Worm (Caenorhabditis elegans) whole organism, L4 larva: ENCODE results near the gene tost-1.

Experiments used
- F10B5.3 ChIP-seq: sonication (generic microtip); optimal IDR thresholded peaks from 2 replicates; lab custom pipeline; 2016; ENCODE audit warnings: mild to moderate bottlenecking, missing genetic modification characterization, missing compliant biosample characterization
- T26A8.4 ChIP-seq: fragments of 200-800 bp; sonication (Bioruptor generic); IDR thresholded peaks from 2 replicates; pipeline ENCODE4 v1.3.6; 2022; ENCODE audit warnings: missing genetic modification characterization, missing compliant biosample characterization
- Y5F2A.4 ChIP-seq: fragments of 200-800 bp; sonication (Bioruptor generic); optimal IDR thresholded peaks from 2 replicates; lab custom pipeline; 2018; ENCODE audit warnings: mild to moderate bottlenecking, missing genetic modification characterization, missing compliant biosample characterization
- ceh-44 ChIP-seq: fragments of 200-800 bp; sonication (Bioruptor generic); IDR thresholded peaks from 2 replicates; pipeline ENCODE4 v1.3.6; 2022; ENCODE audit warnings: missing genetic modification reagents, missing genetic modification characterization, missing compliant biosample characterization
- daf-8 ChIP-seq: fragments of 200-800 bp; sonication (Bioruptor generic); IDR thresholded peaks from 2 replicates; pipeline ENCODE4 v1.3.6; 2022; ENCODE audit warnings: missing genetic modification characterization, missing compliant biosample characterization
- egl-27 ChIP-seq: sonication (generic microtip); optimal IDR thresholded peaks from 3 replicates; lab custom pipeline; 2017; ENCODE audit warnings: missing biosample characterization, missing genetic modification reagents, missing genetic modification characterization
- egl-43 ChIP-seq: fragments of 200-800 bp; sonication (Bioruptor generic); IDR thresholded peaks from 2 replicates; pipeline ENCODE4 v1.3.6; 2022; ENCODE audit warnings: missing genetic modification reagents, missing genetic modification characterization, missing compliant biosample characterization
- mes-2 ChIP-seq: sonication (generic microtip); optimal IDR thresholded peaks from 2 replicates; lab custom pipeline; 2016; ENCODE audit warnings: missing genotype, mild to moderate bottlenecking, missing genetic modification characterization, missing compliant biosample characterization; ENCODE audit not compliant: poor library complexity, severe bottlenecking
- nhr-11 ChIP-seq: fragments of 150-350 bp; optimal IDR thresholded peaks from 2 replicates; lab custom pipeline; 2014; ENCODE audit warnings: missing biosample characterization, missing genetic modification characterization
- nhr-42 ChIP-seq: fragments of 200-800 bp; sonication (Bioruptor generic); IDR thresholded peaks from 2 replicates; pipeline ENCODE4 v1.3.6; 2022; ENCODE audit warnings: missing genetic modification characterization, missing compliant biosample characterization
- spr-3 ChIP-seq: fragments of 200-800 bp; sonication (Bioruptor generic); optimal IDR thresholded peaks from 2 replicates; lab custom pipeline; 2018; ENCODE audit warnings: mild to moderate bottlenecking, missing genetic modification characterization, missing compliant biosample characterization
- unc-62 ChIP-seq, 3 experiments: fragments of 150-350 bp in 1 of 3; sonication (generic microtip); optimal IDR thresholded peaks in 2 of 3; peaks in 1 of 3; 1 replicate in 1 of 3; 2 replicates in 2 of 3; lab custom pipeline; 2014 to 2017; ENCODE audit warnings: missing biosample characterization in 3 of 3, missing genetic modification characterization in 3 of 3, missing genetic modification reagents in 3 of 3, missing genotype in 1 of 3
- zag-1 ChIP-seq: fragments of 150-350 bp; optimal IDR thresholded peaks from 2 replicates; lab custom pipeline; 2014; ENCODE audit warnings: missing biosample characterization, missing genetic modification characterization

ce11 chrIII:4899728-4900127, 21.6 kb upstream of the tost-1 start:
- peak; percentile 99 for TF ChIP-seq nhr-11 (tag; lab: Kevin White, UChicago)
- TF ChIP-seq spr-3 (GFP tag; lab: Kevin White, UChicago) = peak; percentile 93
- peak; percentile 58; the same call in 1 of the 2 replicates for TF ChIP-seq ceh-44
- peak; percentile 98 for TF ChIP-seq egl-43
- TF ChIP-seq mes-2 = peak; percentile 94
- peak; percentile 94; the same call in 1 of the 2 replicates for TF ChIP-seq daf-8 (GFP tag; lab: Robert Waterston, UW)
- peak; percentile 85 for TF ChIP-seq Y5F2A.4 (GFP tag; lab: Kevin White, UChicago)
- TF ChIP-seq F10B5.3 = peak; percentile 88
- peak; percentile 62 for TF ChIP-seq zag-1 (tag; lab: Kevin White, UChicago)
- peak; percentile 28 to 100 for TF ChIP-seq unc-62 (GFP tag; optimal IDR thresholded peaks at IDR 0.05 in 1 of 2; lab: Kevin White, UChicago)
- TF ChIP-seq unc-62 (tag; optimal IDR thresholded peaks at IDR 0.05; lab: Kevin White, UChicago) = no peak
- peak; percentile 62 for TF ChIP-seq egl-27 (tag; lab: Kevin White, UChicago)
- peak; percentile 98 for TF ChIP-seq T26A8.4
- TF ChIP-seq nhr-42 (GFP tag; lab: Robert Waterston, UW) = peak; percentile 96
